Worm (Caenorhabditis elegans) whole organism, mixed stage, embryonic: ENCODE results near the gene C07D10.5.

ENCODE experiments used
- blmp-1 ChIP-seq: fragments of 150-350 bp; optimal IDR thresholded peaks from 2 replicates; lab custom pipeline; 2014; ENCODE audit warnings: missing biosample characterization, missing genetic modification characterization
- elt-1 ChIP-seq: sonication (generic microtip); optimal IDR thresholded peaks from 2 replicates; lab custom pipeline; 2017; ENCODE audit warnings: missing genetic modification characterization, mild to moderate bottlenecking, missing compliant biosample characterization, antibody characterized with exemption, moderate library complexity, borderline replicate concordance; ENCODE audit not compliant: insufficient read depth
- hlh-1 ChIP-seq: fragments of 150-350 bp; optimal IDR thresholded peaks from 2 replicates; lab custom pipeline; 2014; ENCODE audit warnings: missing biosample characterization, missing genetic modification reagents, missing genetic modification characterization
- mep-1 ChIP-seq: fragments of 150-350 bp; optimal IDR thresholded peaks from 2 replicates; lab custom pipeline; 2017; ENCODE audit warnings: missing biosample characterization, missing genetic modification reagents, missing genetic modification characterization, inconsistent platforms
- snpc-4 ChIP-seq: fragments of 150-350 bp; optimal IDR thresholded peaks from 2 replicates; lab custom pipeline; 2014; ENCODE audit warnings: missing biosample characterization, missing genetic modification characterization
- ztf-11 ChIP-seq: fragments of 150-350 bp; optimal IDR thresholded peaks from 2 replicates; lab custom pipeline; 2014; ENCODE audit warnings: missing biosample characterization, missing genetic modification characterization

DNA sequence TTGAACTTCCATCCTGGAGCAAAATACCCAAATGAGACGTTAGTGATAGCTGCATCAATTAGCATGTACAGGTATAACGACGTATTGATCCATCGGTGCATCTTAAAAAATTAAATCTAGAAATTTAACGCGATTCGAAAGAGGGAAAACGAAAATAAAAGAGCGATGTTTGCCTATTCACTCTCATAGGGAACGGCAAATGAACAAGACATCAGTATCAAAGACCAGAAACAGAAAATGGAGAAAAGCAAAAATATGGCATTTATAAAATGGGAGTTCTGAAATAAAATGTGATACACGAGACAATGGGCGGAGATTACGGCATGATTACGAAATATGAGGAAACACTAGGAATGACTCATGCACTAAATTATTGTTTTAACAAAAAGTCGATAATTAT is 25.0 kb upstream of the C07D10.5 start, which contains the start of gene haf-2:
- no peak for TF ChIP-seq blmp-1 (tag; lab: Kevin White, UChicago)
- TF ChIP-seq hlh-1 (tag; lab: Kevin White, UChicago), result no peak
- no peak for TF ChIP-seq snpc-4 (tag; lab: Kevin White, UChicago)
- no peak for TF ChIP-seq ztf-11
- no peak for TF ChIP-seq elt-1 (tag; lab: Kevin White, UChicago)
- no peak for TF ChIP-seq mep-1 (tag; lab: Kevin White, UChicago)
